Worm (Caenorhabditis elegans): ENCODE results near the gene R07C12.1.

DNA sequence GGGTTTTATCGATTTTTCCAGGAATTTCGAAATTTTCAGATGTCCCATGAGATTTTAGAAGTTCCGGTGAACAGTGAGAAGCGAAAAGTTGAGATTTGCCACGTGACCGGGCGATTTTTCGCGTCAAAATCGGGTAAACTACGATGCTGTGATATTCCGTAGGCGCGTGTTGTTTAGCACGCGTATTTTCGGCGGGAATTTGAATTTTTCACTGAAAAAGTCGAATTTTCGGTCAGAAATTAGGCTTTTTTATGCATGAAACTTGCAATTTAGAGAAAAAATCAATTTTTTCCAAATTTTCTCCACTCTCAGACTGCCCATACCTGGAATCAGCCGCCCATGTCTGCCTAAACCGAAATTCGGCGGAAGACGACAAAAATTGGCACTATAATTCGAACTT lies 26.2 kb downstream of the R07C12.1 start, which contains the start of gene tsen-34:
- no peak for TF ChIP-seq C08G9.2 (tag; optimal IDR thresholded peaks at IDR 0.05)
- TF ChIP-seq ama-1 (optimal IDR thresholded peaks at IDR 0.05), result no peak
- TF ChIP-seq lin-11 (tag; optimal IDR thresholded peaks at IDR 0.05), result no peak
- no peak for TF ChIP-seq hlh-8 (tag; optimal IDR thresholded peaks at IDR 0.05)
- no peak for TF ChIP-seq ceh-34 (tag; optimal IDR thresholded peaks at IDR 0.05)
- TF ChIP-seq tbx-2 (tag; optimal IDR thresholded peaks at IDR 0.05), result no peak
- no peak for TF ChIP-seq rnt-1 (tag; optimal IDR thresholded peaks at IDR 0.05)
- no peak for TF ChIP-seq hlh-30 (tag; optimal IDR thresholded peaks at IDR 0.05; ENCODE audit: insufficient read depth)
- TF ChIP-seq nhr-11 (tag; optimal IDR thresholded peaks at IDR 0.05), result no peak

All from whole organism, late embryonic.